Worm (Caenorhabditis elegans): ENCODE data around the gene T13H5.8.

Gene T13H5.8

DNA sequence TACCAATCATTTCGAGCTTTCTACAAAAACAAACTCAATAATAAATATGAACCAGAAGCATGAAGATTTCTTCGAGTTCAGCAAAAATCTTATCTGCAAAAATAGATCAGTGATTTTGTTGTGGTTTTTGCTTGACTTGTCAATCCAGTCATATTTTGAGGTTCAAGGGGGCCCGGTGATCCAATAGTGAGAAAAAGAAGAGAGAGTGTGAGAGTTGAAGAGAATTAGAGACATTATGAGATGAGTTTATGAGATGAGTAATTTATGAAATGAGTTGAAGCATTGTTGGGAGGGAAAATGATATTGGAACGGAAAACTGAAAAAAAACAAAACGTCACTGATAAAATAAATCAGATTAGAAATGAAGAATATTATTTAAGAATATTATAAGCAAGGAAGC is 9.4 kb upstream of the T13H5.8 start, which contains the start of gene T13H5.1:
Gene T13H5.1 (minus strand): TSS at position 101 of the 400 bp plus-strand sequence.
- TF ChIP-seq med-1 (GFP tag; optimal IDR thresholded peaks at IDR 0.05; ENCODE audit: insufficient read depth) = no peak

DNA sequence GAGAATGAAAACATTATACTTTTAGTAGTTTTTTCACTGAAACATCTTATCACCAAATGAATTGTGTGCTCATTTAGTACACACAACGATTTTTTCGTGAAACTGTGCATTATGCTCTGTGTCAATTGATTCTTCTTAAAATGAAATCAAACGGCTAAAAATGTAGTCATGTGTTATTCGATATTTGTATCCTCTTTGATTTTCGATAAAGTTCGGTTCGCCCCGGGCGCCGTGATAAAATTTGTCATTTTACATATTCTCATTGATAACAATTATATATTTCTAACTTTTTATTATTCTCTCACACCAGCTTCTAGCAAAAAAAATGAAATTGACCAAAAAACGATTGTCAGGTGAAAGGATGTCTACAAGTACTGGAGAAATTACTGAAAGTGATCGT is 3.6 kb upstream of the T13H5.8 start, which contains the start of gene ctg-2:
Gene ctg-2 (plus strand): TSS at position 326 of the 400 bp plus-strand sequence.
- TF ChIP-seq ztf-29 (GFP tag; IDR thresholded peaks at IDR 0.05) = no peak
- no peak for TF ChIP-seq klf-2 (GFP tag; conservative IDR thresholded peaks at IDR 0.05)
- TF ChIP-seq flt-1 (GFP tag; IDR thresholded peaks at IDR 0.05) = no peak
- no peak for TF ChIP-seq ztf-23 (GFP tag; IDR thresholded peaks at IDR 0.05)
- TF ChIP-seq tab-1 (GFP tag; IDR thresholded peaks at IDR 0.05) = no peak
- no peak for TF ChIP-seq med-1 (GFP tag; optimal IDR thresholded peaks at IDR 0.05; ENCODE audit: insufficient read depth)
- no peak for TF ChIP-seq ref-1 (GFP tag; conservative IDR thresholded peaks at IDR 0.05)
- TF ChIP-seq cog-1 (tag; optimal IDR thresholded peaks at IDR 0.05) = no peak
- no peak for TF ChIP-seq T22C8.4 (GFP tag; IDR thresholded peaks at IDR 0.05)

DNA sequence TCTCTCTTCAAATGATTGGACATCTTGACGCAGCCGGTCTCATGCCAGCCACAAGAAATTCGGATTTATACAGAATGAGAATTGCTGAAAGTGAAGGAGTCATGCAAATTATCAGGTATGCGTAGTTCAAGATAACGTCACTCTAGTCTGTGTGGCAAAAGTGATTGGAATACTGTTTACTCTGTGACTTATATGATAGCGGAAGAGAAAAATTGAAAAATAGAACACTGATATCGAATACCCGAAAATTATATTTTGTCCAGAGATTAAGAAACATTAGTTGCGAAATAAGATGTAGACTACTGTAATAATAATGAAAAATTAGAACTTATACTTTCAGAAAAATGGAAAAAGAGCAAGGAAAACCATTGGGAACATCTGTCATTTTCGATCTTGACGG is 2.8 kb upstream of the T13H5.8 start:
- TF ChIP-seq ref-1 (GFP tag; conservative IDR thresholded peaks at IDR 0.05) (no peak), ztf-29 (GFP tag; IDR thresholded peaks at IDR 0.05) (no peak), tab-1 (GFP tag; IDR thresholded peaks at IDR 0.05) (no peak), T22C8.4 (GFP tag; IDR thresholded peaks at IDR 0.05) (no peak), flt-1 (GFP tag; IDR thresholded peaks at IDR 0.05) (no peak), ztf-23 (GFP tag; IDR thresholded peaks at IDR 0.05) (no peak), med-1 (GFP tag; optimal IDR thresholded peaks at IDR 0.05; ENCODE audit: insufficient read depth) (no peak), cog-1 (tag; optimal IDR thresholded peaks at IDR 0.05) (no peak), klf-2 (GFP tag; conservative IDR thresholded peaks at IDR 0.05) (no peak)

DNA sequence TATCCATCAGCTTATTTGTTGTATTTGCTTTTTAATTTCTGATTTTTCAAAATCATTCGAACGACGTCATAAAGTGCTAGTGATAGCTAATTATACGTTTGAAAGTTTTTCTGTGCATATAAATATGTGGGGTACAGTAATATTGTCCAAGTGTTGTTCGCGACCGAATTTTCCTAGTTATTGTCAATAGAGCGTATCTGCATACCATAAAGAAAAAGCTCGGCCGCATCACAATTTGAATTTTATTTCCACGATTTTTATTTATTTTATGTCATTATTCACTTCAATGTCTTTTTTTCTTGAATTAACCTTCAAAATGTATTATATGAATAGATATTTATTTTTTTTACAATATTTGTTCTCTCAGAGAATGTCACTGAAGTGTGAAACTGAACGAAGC is 1.5 kb upstream of the T13H5.8 start, which contains the start of gene rnh-2:
Gene rnh-2 (plus strand): TSS at position 368 of the 400 bp plus-strand sequence.
- TF ChIP-seq med-1 (GFP tag; optimal IDR thresholded peaks at IDR 0.05; ENCODE audit: insufficient read depth) = no peak
- TF ChIP-seq ztf-23 (GFP tag; IDR thresholded peaks at IDR 0.05) = peak; percentile 68
- TF ChIP-seq flt-1 (GFP tag; IDR thresholded peaks at IDR 0.05) = 0 out of 2 replicates have a peak, but pooled peaks have one; percentile 54
- TF ChIP-seq T22C8.4 (GFP tag; IDR thresholded peaks at IDR 0.05) = no peak
- TF ChIP-seq ref-1 (GFP tag; conservative IDR thresholded peaks at IDR 0.05) = no peak
- TF ChIP-seq tab-1 (GFP tag; IDR thresholded peaks at IDR 0.05) = no peak
- peak; percentile 60 for TF ChIP-seq cog-1 (tag; optimal IDR thresholded peaks at IDR 0.05)
- TF ChIP-seq ztf-29 (GFP tag; IDR thresholded peaks at IDR 0.05) = no peak
- TF ChIP-seq klf-2 (GFP tag; conservative IDR thresholded peaks at IDR 0.05) = no peak

DNA sequence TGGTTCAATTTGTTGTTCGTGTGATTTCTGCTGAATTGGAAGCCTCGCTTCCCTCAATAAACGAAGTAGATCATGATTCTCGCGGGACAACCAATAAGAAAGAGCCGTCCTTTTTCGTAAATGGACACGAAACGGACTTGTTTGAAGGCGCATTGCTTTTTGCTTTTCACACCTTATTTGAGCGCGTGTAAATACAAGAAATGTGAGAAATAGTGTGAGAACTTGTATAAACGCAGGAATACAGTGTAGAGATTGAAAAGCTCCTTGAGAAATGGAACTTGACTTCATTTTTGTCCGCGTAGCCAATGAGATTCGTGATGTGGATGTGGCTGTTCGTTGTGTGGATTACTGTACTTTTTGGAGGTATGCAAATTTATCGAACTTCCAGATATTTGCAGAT is 2.3 kb downstream of the T13H5.8 start, which contains the start of gene cht-2:
Gene cht-2 (plus strand): TSS at position 301 of the 400 bp plus-strand sequence.
- TF ChIP-seq med-1 (GFP tag; optimal IDR thresholded peaks at IDR 0.05; ENCODE audit: insufficient read depth) (no peak), T22C8.4 (GFP tag; IDR thresholded peaks at IDR 0.05) (no peak), ref-1 (GFP tag; conservative IDR thresholded peaks at IDR 0.05) (no peak), tab-1 (GFP tag; IDR thresholded peaks at IDR 0.05) (no peak), cog-1 (tag; optimal IDR thresholded peaks at IDR 0.05) (no peak), klf-2 (GFP tag; conservative IDR thresholded peaks at IDR 0.05) (no peak), ztf-23 (GFP tag; IDR thresholded peaks at IDR 0.05) (no peak), flt-1 (GFP tag; IDR thresholded peaks at IDR 0.05) (no peak)

DNA sequence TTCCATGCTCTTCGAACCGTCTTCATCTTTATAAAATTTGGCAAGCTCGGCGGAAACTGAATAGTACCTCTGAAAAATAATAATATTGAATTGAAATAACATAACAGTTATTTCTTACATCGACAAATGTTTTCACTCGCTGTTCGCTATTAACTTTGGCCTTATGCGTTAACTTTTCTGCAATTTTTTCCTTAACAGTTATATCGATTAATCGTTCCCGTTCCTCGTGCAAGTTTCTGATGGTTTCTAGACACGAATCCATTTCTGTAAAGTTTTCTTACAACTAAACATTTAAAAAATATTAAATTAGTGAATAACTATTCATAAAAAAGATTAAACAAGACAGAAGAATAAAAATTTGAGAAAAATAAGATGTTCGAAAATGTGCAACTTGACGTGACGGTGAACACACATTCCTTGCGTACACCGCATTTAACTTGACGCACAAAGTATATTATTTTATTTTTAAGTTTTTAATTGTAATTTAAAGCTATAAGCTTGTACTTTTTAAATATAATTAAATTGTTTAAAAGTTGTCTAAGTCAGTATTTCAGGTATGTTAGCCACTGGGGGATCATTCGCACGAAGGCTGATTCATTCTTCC is 6.9 kb downstream of the T13H5.8 start, which contains the start of the genes prp-9 and mrps-18B:
Gene prp-9 (minus strand): TSS at position 264 of the 604 bp plus-strand sequence.
Gene mrps-18B (plus strand): TSS at position 549 of the 604 bp plus-strand sequence.
- no peak for TF ChIP-seq T22C8.4 (GFP tag; IDR thresholded peaks at IDR 0.05)
- TF ChIP-seq klf-2 (GFP tag; conservative IDR thresholded peaks at IDR 0.05) = no peak
- TF ChIP-seq med-1 (GFP tag; optimal IDR thresholded peaks at IDR 0.05; ENCODE audit: insufficient read depth) = no peak
- no peak for TF ChIP-seq ztf-23 (GFP tag; IDR thresholded peaks at IDR 0.05)
- no peak for TF ChIP-seq ref-1 (GFP tag; conservative IDR thresholded peaks at IDR 0.05)
- no peak for TF ChIP-seq cog-1 (tag; optimal IDR thresholded peaks at IDR 0.05)
- no peak for TF ChIP-seq flt-1 (GFP tag; IDR thresholded peaks at IDR 0.05)
- no peak for TF ChIP-seq ztf-29 (GFP tag; IDR thresholded peaks at IDR 0.05)
- TF ChIP-seq tab-1 (GFP tag; IDR thresholded peaks at IDR 0.05) = no peak

DNA sequence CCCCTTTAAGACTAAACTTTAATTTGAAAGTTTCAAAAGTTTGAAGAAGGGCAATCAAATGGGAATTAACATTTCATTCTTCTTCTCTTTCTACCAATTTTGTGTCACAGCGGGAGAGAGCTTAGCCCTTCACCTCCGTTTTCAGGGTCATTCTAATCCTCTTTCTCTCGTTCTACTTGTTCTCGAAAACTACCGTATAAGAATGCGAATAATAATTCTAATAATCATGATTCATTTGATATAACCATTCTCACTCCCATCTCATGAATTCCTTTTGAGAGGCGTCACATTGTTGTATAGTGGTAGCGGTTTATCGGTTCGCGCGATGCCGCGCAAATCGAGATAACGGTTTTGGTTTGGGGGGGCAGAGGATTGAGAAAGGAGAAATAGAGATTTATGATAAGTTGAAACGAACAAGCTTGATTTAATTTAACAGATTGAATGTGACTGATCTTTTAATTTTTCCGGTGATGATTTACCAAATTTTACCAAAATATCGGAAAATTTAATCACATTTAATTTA is 10.9 kb downstream of the T13H5.8 start:
- TF ChIP-seq ref-1 (GFP tag; conservative IDR thresholded peaks at IDR 0.05) (no peak), med-1 (GFP tag; optimal IDR thresholded peaks at IDR 0.05; ENCODE audit: insufficient read depth) (no peak), klf-2 (GFP tag; conservative IDR thresholded peaks at IDR 0.05) (no peak), tab-1 (GFP tag; IDR thresholded peaks at IDR 0.05) (no peak), flt-1 (GFP tag; IDR thresholded peaks at IDR 0.05) (no peak), T22C8.4 (GFP tag; IDR thresholded peaks at IDR 0.05) (no peak), ztf-29 (GFP tag; IDR thresholded peaks at IDR 0.05) (no peak), ztf-23 (GFP tag; IDR thresholded peaks at IDR 0.05) (no peak), cog-1 (tag; optimal IDR thresholded peaks at IDR 0.05) (no peak)

DNA sequence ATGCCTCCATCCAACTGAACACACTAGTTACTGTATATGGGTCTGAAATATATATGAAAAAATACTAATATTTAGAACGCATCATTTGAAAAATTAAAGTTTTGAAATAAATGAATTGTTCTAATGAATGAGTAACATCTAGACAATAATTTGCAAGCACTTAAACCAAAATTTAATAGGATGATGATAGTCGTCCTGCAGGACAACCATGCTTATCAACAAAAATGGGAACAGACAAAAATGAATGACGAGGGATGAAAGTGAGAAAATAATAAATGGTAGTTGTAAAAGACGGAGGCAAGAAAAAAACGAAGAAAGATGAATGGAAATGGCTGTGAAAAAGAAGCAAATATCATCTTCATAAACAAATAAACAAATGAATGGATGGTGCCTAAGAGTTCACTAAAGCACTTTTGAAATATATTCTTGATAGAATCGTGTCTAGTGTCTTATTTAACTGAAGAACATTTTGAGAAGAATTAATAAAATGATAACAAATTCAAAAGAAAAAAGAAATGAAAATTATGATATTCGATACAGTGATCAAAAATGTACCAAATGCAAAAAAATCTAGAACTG is 13.0 kb downstream of the T13H5.8 start, which contains the start of gene gldi-7:
Gene gldi-7 (minus strand): TSS at position 42 of the 579 bp plus-strand sequence.
- no peak for TF ChIP-seq ref-1 (GFP tag; conservative IDR thresholded peaks at IDR 0.05)
- no peak for TF ChIP-seq med-1 (GFP tag; optimal IDR thresholded peaks at IDR 0.05; ENCODE audit: insufficient read depth)
- no peak for TF ChIP-seq flt-1 (GFP tag; IDR thresholded peaks at IDR 0.05)
- TF ChIP-seq cog-1 (tag; optimal IDR thresholded peaks at IDR 0.05) = no peak

DNA sequence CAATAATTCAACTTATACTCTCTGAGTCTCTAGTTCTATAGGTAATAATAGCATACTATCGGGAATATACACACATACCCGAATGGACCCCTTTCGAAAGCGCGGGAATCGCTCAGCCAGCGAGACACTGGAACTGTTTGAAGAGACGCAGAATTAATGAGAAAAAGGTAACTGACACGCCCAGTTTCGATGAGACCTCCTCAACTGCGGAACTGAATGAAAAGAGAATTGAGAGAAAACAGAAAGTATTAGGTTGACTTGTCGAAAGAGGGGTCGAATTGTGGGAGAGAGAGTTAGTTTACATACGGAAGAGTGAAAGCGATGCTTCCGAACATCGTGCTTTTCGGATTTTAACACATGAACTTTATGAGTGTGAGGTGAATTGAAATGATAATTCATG is 13.7 kb downstream of the T13H5.8 start:
- TF ChIP-seq tab-1 (GFP tag; IDR thresholded peaks at IDR 0.05) = no peak
- TF ChIP-seq ztf-23 (GFP tag; IDR thresholded peaks at IDR 0.05) = no peak
- no peak for TF ChIP-seq ref-1 (GFP tag; conservative IDR thresholded peaks at IDR 0.05)
- no peak for TF ChIP-seq cog-1 (tag; optimal IDR thresholded peaks at IDR 0.05)
- no peak for TF ChIP-seq T22C8.4 (GFP tag; IDR thresholded peaks at IDR 0.05)
- TF ChIP-seq flt-1 (GFP tag; IDR thresholded peaks at IDR 0.05) = no peak
- TF ChIP-seq ztf-29 (GFP tag; IDR thresholded peaks at IDR 0.05) = no peak
- TF ChIP-seq med-1 (GFP tag; optimal IDR thresholded peaks at IDR 0.05; ENCODE audit: insufficient read depth) = no peak
- TF ChIP-seq klf-2 (GFP tag; conservative IDR thresholded peaks at IDR 0.05) = no peak
